Fruit fly (Drosophila melanogaster): Measurements from ENCODE around the gene Glyp.

The Glyp gene

DNA sequence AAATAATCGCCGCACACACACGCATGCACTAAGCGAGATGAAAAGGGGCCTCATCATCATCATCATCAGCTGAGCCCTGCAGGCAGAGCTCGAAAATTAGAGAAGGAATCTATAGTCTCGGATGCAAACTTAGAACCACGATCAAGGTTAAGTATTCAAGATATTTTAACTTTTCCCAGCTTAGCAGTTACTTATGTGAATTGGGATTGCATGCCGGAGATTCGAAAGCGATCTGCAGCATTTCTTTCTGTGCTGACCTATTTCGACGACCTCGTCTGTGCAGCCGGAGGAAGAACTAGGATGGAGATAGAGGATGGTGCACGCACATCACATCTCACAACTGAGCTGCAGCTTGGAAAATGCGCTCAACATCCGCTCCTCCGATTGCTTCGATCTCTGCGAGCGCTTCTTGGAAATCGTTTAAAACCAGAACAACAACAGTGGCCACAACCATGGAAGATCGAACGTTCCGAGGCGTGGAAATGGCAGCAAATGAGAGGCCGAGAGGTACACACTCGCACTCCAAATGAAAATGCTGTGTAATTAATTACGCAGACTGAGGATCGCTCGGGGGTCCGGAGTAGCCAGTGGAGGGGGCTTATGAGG, 52.2 kb downstream of the Glyp start (continued):
- TF ChIP-seq Ets65A (GFP tag): peak; percentile 95
- peak; percentile 67 for TF ChIP-seq CG7839 (tag; optimal IDR thresholded peaks at IDR 0.05)
- no peak for TF ChIP-seq CG31224 (GFP tag; IDR thresholded peaks at IDR 0.05)
- TF ChIP-seq CG4328 (GFP tag; optimal IDR thresholded peaks at IDR 0.05): no peak
- TF ChIP-seq Blimp-1 (GFP tag; optimal IDR thresholded peaks at IDR 0.05): peak; percentile 33
- TF ChIP-seq chn (GFP tag; optimal IDR thresholded peaks at IDR 0.05): peak; percentile 86
- TF ChIP-seq CG33557 (GFP tag; optimal IDR thresholded peaks at IDR 0.05): peak; percentile 91
- TF ChIP-seq BEAF-32 (GFP tag; optimal IDR thresholded peaks at IDR 0.05): no peak
- peak; percentile 77 for TF ChIP-seq CG12391 (tag; optimal IDR thresholded peaks at IDR 0.05)
- TF ChIP-seq CG10209 (GFP tag; optimal IDR thresholded peaks at IDR 0.05): peak; percentile 54
- peak; percentile 58 for TF ChIP-seq CG1024 (GFP tag; IDR thresholded peaks at IDR 0.05)
- TF ChIP-seq Optix (GFP tag; IDR thresholded peaks at IDR 0.05): peak; percentile 72; the same call in 2 of the 3 replicates
- TF ChIP-seq vnd (GFP tag; IDR thresholded peaks at IDR 0.05; ENCODE audit: partially characterized antibody): no peak
- no peak for TF ChIP-seq usp (GFP tag; optimal IDR thresholded peaks at IDR 0.05)
- no peak for TF ChIP-seq Hand (GFP tag; optimal IDR thresholded peaks at IDR 0.05)
- no peak for TF ChIP-seq dimm (GFP tag; IDR thresholded peaks at IDR 0.05)
- TF ChIP-seq CG2678 (tag; optimal IDR thresholded peaks at IDR 0.05): peak; percentile 40
- TF ChIP-seq az2 (GFP tag; optimal IDR thresholded peaks at IDR 0.05): peak; percentile 51
- TF ChIP-seq CG6854 (GFP tag; optimal IDR thresholded peaks at IDR 0.05): no peak
- peak; percentile 36 for TF ChIP-seq sqz (GFP tag; optimal IDR thresholded peaks at IDR 0.05)
- TF ChIP-seq shn (GFP tag; optimal IDR thresholded peaks at IDR 0.05): peak; percentile 39
- TF ChIP-seq sens-2 (GFP tag; IDR thresholded peaks at IDR 0.05): peak; percentile 68; the same call in 1 of the 2 replicates
- 0 out of 3 replicates have a peak, but pooled peaks have one; percentile 36 for TF ChIP-seq ken (GFP tag; IDR thresholded peaks at IDR 0.05)
- TF ChIP-seq CG2129 (GFP tag; IDR thresholded peaks at IDR 0.05; ENCODE audit: partially characterized antibody): no peak
- peak; percentile 54 for TF ChIP-seq CG8388 (GFP tag; optimal IDR thresholded peaks at IDR 0.05)
- TF ChIP-seq Chrac-16 (GFP tag; optimal IDR thresholded peaks at IDR 0.05): peak; percentile 79
- peak; percentile 79 for TF ChIP-seq CG2202 (tag; optimal IDR thresholded peaks at IDR 0.05)
- peak; percentile 12 for TF ChIP-seq CG18476 (GFP tag; optimal IDR thresholded peaks at IDR 0.05)
- peak; percentile 56 for TF ChIP-seq Atf-2 (GFP tag; optimal IDR thresholded peaks at IDR 0.05)
- TF ChIP-seq tup (GFP tag; optimal IDR thresholded peaks at IDR 0.05): peak; percentile 35
- peak; percentile 45 for TF ChIP-seq Nf-YB (GFP tag; optimal IDR thresholded peaks at IDR 0.05)
- TF ChIP-seq CG7556 (GFP tag; optimal IDR thresholded peaks at IDR 0.05): peak; percentile 64
- peak; percentile 34 for TF ChIP-seq bcd (GFP tag; optimal IDR thresholded peaks at IDR 0.05)
- TF ChIP-seq Antp (GFP tag; optimal IDR thresholded peaks at IDR 0.05): peak; percentile 66
- peak; percentile 52 for TF ChIP-seq CG5245 (GFP tag; optimal IDR thresholded peaks at IDR 0.05)
- no peak for TF ChIP-seq knrl (GFP tag; IDR thresholded peaks at IDR 0.05; ENCODE audit: partially characterized antibody)
- peak; percentile 64 for TF ChIP-seq CG8944 (GFP tag; optimal IDR thresholded peaks at IDR 0.05)
- peak; percentile 73 for TF ChIP-seq CG7786 (GFP tag; optimal IDR thresholded peaks at IDR 0.05)
- peak; percentile 59 for TF ChIP-seq CG16863 (GFP tag; optimal IDR thresholded peaks at IDR 0.05)
- peak; percentile 20 for TF ChIP-seq kni (GFP tag; optimal IDR thresholded peaks at IDR 0.05)
- TF ChIP-seq CG4820 (GFP tag; optimal IDR thresholded peaks at IDR 0.05): peak; percentile 64
- TF ChIP-seq CG8924 (tag; optimal IDR thresholded peaks at IDR 0.05): peak; percentile 75
- peak; percentile 44; the same call in 1 of the 2 replicates for TF ChIP-seq CG4730 (GFP tag; IDR thresholded peaks at IDR 0.05)
- peak; percentile 44 for TF ChIP-seq CG4707 (GFP tag; optimal IDR thresholded peaks at IDR 0.05)
- TF ChIP-seq repo (GFP tag; optimal IDR thresholded peaks at IDR 0.05): peak; percentile 50
- TF ChIP-seq unpg (GFP tag; optimal IDR thresholded peaks at IDR 0.05): peak; percentile 65
- peak; percentile 62 for TF ChIP-seq grau (tag; optimal IDR thresholded peaks at IDR 0.05)
- no peak for TF ChIP-seq CG34376 (GFP tag; optimal IDR thresholded peaks at IDR 0.05)
- no peak for TF ChIP-seq crol (GFP tag; IDR thresholded peaks at IDR 0.05)
